Worm (Caenorhabditis elegans): ENCODE measurements around the gene cdf-1.
A peak's percentile ranks its signal among the peaks of the same experiment; 100 is the strongest.

Gene cdf-1

DNA sequence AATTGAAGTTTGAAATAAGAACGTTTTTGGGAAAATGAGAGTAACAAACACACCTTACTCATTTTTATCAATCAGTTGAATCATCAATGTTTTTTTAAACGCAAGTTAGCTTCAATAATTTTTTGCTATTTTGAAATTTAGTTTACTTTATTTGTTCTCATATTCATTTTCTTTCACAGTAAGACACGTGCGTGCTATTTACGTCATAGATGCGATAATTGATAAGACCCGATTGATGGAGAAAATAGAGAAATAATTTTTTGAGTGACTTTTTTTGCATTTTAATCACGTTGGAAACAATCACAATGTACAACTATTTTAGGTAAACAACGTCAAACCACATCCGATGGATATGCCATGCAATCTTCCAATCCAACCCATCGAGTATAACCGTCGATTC, 14.5 kb upstream of the cdf-1 start (continued):
- TF ChIP-seq mdt-29 (GFP tag; IDR thresholded peaks at IDR 0.05) (no peak), zfp-2 (tag; optimal IDR thresholded peaks at IDR 0.05) (no peak), unc-39 (tag; optimal IDR thresholded peaks at IDR 0.05) (no peak), unc-130 (GFP tag; optimal IDR thresholded peaks at IDR 0.05) (no peak), dmd-9 (GFP tag; IDR thresholded peaks at IDR 0.05) (no peak), saeg-2 (GFP tag; IDR thresholded peaks at IDR 0.05) (no peak), nhr-111 (GFP tag; optimal IDR thresholded peaks at IDR 0.05) (no peak), nhr-25 (tag; optimal IDR thresholded peaks at IDR 0.05; ENCODE audit: borderline replicate concordance, insufficient read depth) (no peak), madf-9 (GFP tag; conservative IDR thresholded peaks at IDR 0.05) (no peak), skn-1 (tag; optimal IDR thresholded peaks at IDR 0.05) (no peak), nhr-77 (tag; optimal IDR thresholded peaks at IDR 0.05) (peak; percentile 67), nhr-48 (tag; optimal IDR thresholded peaks at IDR 0.05) (no peak), snpc-1.2 (GFP tag; IDR thresholded peaks at IDR 0.05) (no peak), ctbp-1 (GFP tag; IDR thresholded peaks at IDR 0.05) (no peak), ces-1 (GFP tag; optimal IDR thresholded peaks at IDR 0.05) (no peak), daf-19 (GFP tag; conservative IDR thresholded peaks at IDR 0.05) (no peak), zip-11 (GFP tag; IDR thresholded peaks at IDR 0.05) (no peak), snpc-4 (tag; optimal IDR thresholded peaks at IDR 0.05) (no peak), F10B5.3 (tag; optimal IDR thresholded peaks at IDR 0.05) (no peak), ceh-62 (tag; optimal IDR thresholded peaks at IDR 0.05) (no peak)

ce11 chrX:6518537-6518936, 13.6 kb upstream of the cdf-1 start, which contains the start of gene ets-4:
ets-4 (plus strand) TSS chrX:6518883.
- no peak for TF ChIP-seq gei-8 (GFP tag; optimal IDR thresholded peaks at IDR 0.05)
- no peak for TF ChIP-seq sdz-12 (GFP tag; optimal IDR thresholded peaks at IDR 0.05)
- TF ChIP-seq F37D6.2 (tag; optimal IDR thresholded peaks at IDR 0.05): no peak
- no peak for TF ChIP-seq D1046.2 (GFP tag; IDR thresholded peaks at IDR 0.05)
- TF ChIP-seq Y5F2A.4 (GFP tag; optimal IDR thresholded peaks at IDR 0.05): no peak
- no peak for TF ChIP-seq F49E8.2 (tag; optimal IDR thresholded peaks at IDR 0.05; ENCODE audit: borderline replicate concordance)
- TF ChIP-seq nhr-25 (tag; optimal IDR thresholded peaks at IDR 0.05; ENCODE audit: borderline replicate concordance, insufficient read depth): no peak
- TF ChIP-seq mdt-29 (GFP tag; IDR thresholded peaks at IDR 0.05): peak; percentile 54; the same call in 1 of the 2 replicates
- no peak for TF ChIP-seq mxl-2 (GFP tag; conservative IDR thresholded peaks at IDR 0.05)
- TF ChIP-seq lin-29 (GFP tag; IDR thresholded peaks at IDR 0.05): no peak
- TF ChIP-seq unc-39 (tag; optimal IDR thresholded peaks at IDR 0.05): no peak
- no peak for TF ChIP-seq set-16 (GFP tag; IDR thresholded peaks at IDR 0.05)
- TF ChIP-seq lin-13 (GFP tag; optimal IDR thresholded peaks at IDR 0.05): peak; percentile 9
- peak; percentile 57 for TF ChIP-seq nhr-48 (tag; optimal IDR thresholded peaks at IDR 0.05)
- no peak for TF ChIP-seq F44E2.7 (GFP tag; IDR thresholded peaks at IDR 0.05)
- TF ChIP-seq mes-2 (tag; optimal IDR thresholded peaks at IDR 0.05; ENCODE audit: poor library complexity, severe bottlenecking): peak; percentile 52
- TF ChIP-seq F10B5.3 (tag; optimal IDR thresholded peaks at IDR 0.05): no peak
- no peak for TF ChIP-seq F26F4.8 (GFP tag; conservative IDR thresholded peaks at IDR 0.05)
- TF ChIP-seq php-3 (GFP tag; IDR thresholded peaks at IDR 0.05): peak; percentile 98
- TF ChIP-seq ztf-11 (tag; optimal IDR thresholded peaks at IDR 0.05): no peak
- peak; percentile 46 for TF ChIP-seq nhr-77 (tag; optimal IDR thresholded peaks at IDR 0.05)
- TF ChIP-seq mep-1 (tag; optimal IDR thresholded peaks at IDR 0.05): peak; percentile 33
- TF ChIP-seq hlh-11 (tag; optimal IDR thresholded peaks at IDR 0.05): peak; percentile 94
- no peak for TF ChIP-seq madf-5 (GFP tag; IDR thresholded peaks at IDR 0.05)
- no peak for TF ChIP-seq ceh-28 (tag; optimal IDR thresholded peaks at IDR 0.05)
- TF ChIP-seq ceh-20 (GFP tag; IDR thresholded peaks at IDR 0.05): peak; percentile 73; the same call in 1 of the 2 replicates
- no peak for TF ChIP-seq ceh-82 (tag; optimal IDR thresholded peaks at IDR 0.05)
- TF ChIP-seq ceh-32 (tag; optimal IDR thresholded peaks at IDR 0.05; ENCODE audit: poor library complexity): no peak
- TF ChIP-seq nhr-42 (GFP tag; IDR thresholded peaks at IDR 0.05): no peak
- TF ChIP-seq hlh-30 (tag; optimal IDR thresholded peaks at IDR 0.05; ENCODE audit: insufficient read depth): peak; percentile 83
- no peak for TF ChIP-seq hmg-1.1 (GFP tag; IDR thresholded peaks at IDR 0.05)
- 0 out of 2 replicates have a peak, but pooled peaks have one; percentile 55 for TF ChIP-seq saeg-2 (GFP tag; IDR thresholded peaks at IDR 0.05)
- TF ChIP-seq lim-7 (GFP tag; IDR thresholded peaks at IDR 0.05): no peak
- TF ChIP-seq aly-2 (tag; optimal IDR thresholded peaks at IDR 0.05): no peak
- peak in 1 of 2 experiments; percentile 26 for TF ChIP-seq lsy-2 (tag; optimal IDR thresholded peaks at IDR 0.05)
- no peak for TF ChIP-seq vab-7 (GFP tag; IDR thresholded peaks at IDR 0.05)
- TF ChIP-seq ztf-7 (tag; optimal IDR thresholded peaks at IDR 0.05): no peak

Data from whole organism, L4 larva.